Fruit fly (Drosophila melanogaster): ENCODE data around the gene mtd.

Gene mtd

dm6 chr3R:5361681-5362319 lies 11.6 kb upstream of the mtd start (continued):
- TF ChIP-seq ind (GFP tag; optimal IDR thresholded peaks at IDR 0.05), result peak; percentile 86
- peak; percentile 63 for TF ChIP-seq run (tag; optimal IDR thresholded peaks at IDR 0.05)
- TF ChIP-seq ab (GFP tag; optimal IDR thresholded peaks at IDR 0.05), result peak; percentile 61
- TF ChIP-seq Taf1 (GFP tag; IDR thresholded peaks at IDR 0.05), result peak; percentile 81
- peak; percentile 88 for TF ChIP-seq CG18599 (GFP tag; optimal IDR thresholded peaks at IDR 0.05)
- no peak for TF ChIP-seq Sry-β (GFP tag; optimal IDR thresholded peaks at IDR 0.05)
- TF ChIP-seq da (GFP tag; optimal IDR thresholded peaks at IDR 0.05), result no peak
- TF ChIP-seq gcm (GFP tag; optimal IDR thresholded peaks at IDR 0.05), result peak; percentile 56
- TF ChIP-seq CG16779 (GFP tag; IDR thresholded peaks at IDR 0.05), result peak; percentile 88
- no peak for TF ChIP-seq Sox100B (GFP tag; optimal IDR thresholded peaks at IDR 0.05)
- peak; percentile 86 for TF ChIP-seq al (GFP tag; IDR thresholded peaks at IDR 0.05)
- no peak for TF ChIP-seq CG5180 (GFP tag; optimal IDR thresholded peaks at IDR 0.05)
- peak; percentile 88 for TF ChIP-seq lmd (GFP tag; IDR thresholded peaks at IDR 0.05)

- TF ChIP-seq CG7745 (tag; optimal IDR thresholded peaks at IDR 0.05), result peak; percentile 12
- peak; percentile 86 for TF ChIP-seq zen2 (GFP tag; IDR thresholded peaks at IDR 0.05; ENCODE audit: partially characterized antibody)
- no peak for TF ChIP-seq CG1792 (GFP tag; optimal IDR thresholded peaks at IDR 0.05)
- peak; percentile 29; the same call in 1 of the 2 replicates for TF ChIP-seq inv (GFP tag; IDR thresholded peaks at IDR 0.05; ENCODE audit: partially characterized antibody)
- peak; percentile 39 for TF ChIP-seq Med (GFP tag)
- TF ChIP-seq Myb (GFP tag; optimal IDR thresholded peaks at IDR 0.05), result peak; percentile 34
- no peak for TF ChIP-seq CG8478 (optimal IDR thresholded peaks at IDR 0.05)
- no peak for TF ChIP-seq Pdp1 (GFP tag; optimal IDR thresholded peaks at IDR 0.05)
- TF ChIP-seq hb (GFP tag; IDR thresholded peaks at IDR 0.05; ENCODE audit: partially characterized antibody), result peak; percentile 28; the same call in 1 of the 3 replicates
- TF ChIP-seq E2f2 (GFP tag; IDR thresholded peaks at IDR 0.05), result peak; percentile 56
- 0 out of 2 replicates have a peak, but pooled peaks have one; percentile 30 for TF ChIP-seq nerfin-2 (GFP tag; IDR thresholded peaks at IDR 0.05; ENCODE audit: partially characterized antibody)
- TF ChIP-seq CG1603 (tag; optimal IDR thresholded peaks at IDR 0.05), result peak; percentile 68
- TF ChIP-seq Stat92E (GFP tag; optimal IDR thresholded peaks at IDR 0.05), result peak in 1 of 3 experiments; percentile 14
- TF ChIP-seq CG43689 (GFP tag; IDR thresholded peaks at IDR 0.05), result no peak
- peak; percentile 59 for TF ChIP-seq CG12659 (GFP tag; optimal IDR thresholded peaks at IDR 0.05)
- peak; percentile 50 for TF ChIP-seq HLH4C (GFP tag; IDR thresholded peaks at IDR 0.05; ENCODE audit: partially characterized antibody)
- TF ChIP-seq Taf1 (GFP tag; IDR thresholded peaks at IDR 0.05), result no peak
- TF ChIP-seq CG8290 (GFP tag; optimal IDR thresholded peaks at IDR 0.05), result peak; percentile 45
- peak in 1 of 2 experiments; percentile 74 for TF ChIP-seq CG8290 (tag; optimal IDR thresholded peaks at IDR 0.05)
- TF ChIP-seq MESR4 (GFP tag; optimal IDR thresholded peaks at IDR 0.05), result peak; percentile 90
- TF ChIP-seq pros (GFP tag; optimal IDR thresholded peaks at IDR 0.05), result no peak
- peak; percentile 56 for TF ChIP-seq CG14860 (GFP tag; IDR thresholded peaks at IDR 0.05; ENCODE audit: partially characterized antibody)
- no peak for TF ChIP-seq repo (GFP tag; optimal IDR thresholded peaks at IDR 0.05)
- no peak for TF ChIP-seq chif (GFP tag; optimal IDR thresholded peaks at IDR 0.05)
- TF ChIP-seq ato (GFP tag; IDR thresholded peaks at IDR 0.05; ENCODE audit: partially characterized antibody), result peak; percentile 81
- no peak for TF ChIP-seq org-1 (GFP tag; optimal IDR thresholded peaks at IDR 0.05)
- TF ChIP-seq knrl (GFP tag; IDR thresholded peaks at IDR 0.05; ENCODE audit: partially characterized antibody), result peak; percentile 47; the same call in 1 of the 3 replicates
- TF ChIP-seq Fer1 (GFP tag; optimal IDR thresholded peaks at IDR 0.05), result no peak
- TF ChIP-seq psq (GFP tag; optimal IDR thresholded peaks at IDR 0.05), result no peak
- TF ChIP-seq CG14050 (GFP tag; IDR thresholded peaks at IDR 0.05), result no peak
- TF ChIP-seq tll (GFP tag; optimal IDR thresholded peaks at IDR 0.05), result peak in 1 of 2 experiments; percentile 72
- no peak for TF ChIP-seq ssp (GFP tag; IDR thresholded peaks at IDR 0.05)
- TF ChIP-seq Hr51 (GFP tag; optimal IDR thresholded peaks at IDR 0.05), result peak; percentile 1 to 86
- TF ChIP-seq gro (GFP tag; optimal IDR thresholded peaks at IDR 0.05), result peak; percentile 6
- TF ChIP-seq dm (GFP tag; optimal IDR thresholded peaks at IDR 0.05), result peak; percentile 17
These were observed 7.7 kb upstream of the mtd start, which contains the start of gene Prosbeta7 for dm6 chr3R:5357935-5358414. Prosbeta7 (minus strand) TSS chr3R:5358364.

Data from whole organism, embryonic.